Fruit fly (Drosophila melanogaster) whole organism, wandering third instar larva: Measurements from ENCODE around the gene CG9682.

Experiments used
- Dfd ChIP-seq: fragments of >200 bp; optimal IDR thresholded peaks from 2 replicates; lab custom pipeline; 2017; ENCODE audit warnings: missing biosample characterization, missing genetic modification characterization
- Hr78 ChIP-seq: fragments of >200 bp; optimal IDR thresholded peaks from 2 replicates; lab custom pipeline; 2017; ENCODE audit warnings: missing biosample characterization, missing genetic modification characterization
- dsf ChIP-seq: sonication (Bioruptor generic); optimal IDR thresholded peaks from 2 replicates; lab custom pipeline; 2016; ENCODE audit warnings: missing biosample characterization, missing genetic modification characterization, borderline replicate concordance
- h ChIP-seq: fragments of 200-800 bp; sonication (Bioruptor generic); optimal IDR thresholded peaks from 3 replicates; lab custom pipeline; 2016; ENCODE audit warnings: missing biosample characterization, mild to moderate bottlenecking, missing genetic modification characterization
- lola ChIP-seq: fragments of >200 bp; optimal IDR thresholded peaks from 2 replicates; lab custom pipeline; 2017; ENCODE audit warnings: missing biosample characterization, missing genetic modification characterization
- pan ChIP-seq: fragments of >200 bp; optimal IDR thresholded peaks from 2 replicates; lab custom pipeline; 2017

- TF ChIP-seq h = no peak
- TF ChIP-seq Hr78 = no peak
- no peak for TF ChIP-seq lola
- TF ChIP-seq pan (lab: Kevin White, UChicago) = no peak
- no peak for TF ChIP-seq Dfd (GFP tag; lab: Kevin White, UChicago)
- TF ChIP-seq dsf = no peak
Measured at dm6 chr3R:30210560-30210959, 40.2 kb upstream of the CG9682 start, which contains the start of gene CecA1.
